Worm (Caenorhabditis elegans) whole organism, L3 larva: ENCODE data around the gene C30G7.4.

ENCODE experiments used
- elt-2 ChIP-seq: sonication (generic microtip); optimal IDR thresholded peaks from 2 replicates; lab custom pipeline; 2016; ENCODE audit warnings: missing genetic modification reagents, mild to moderate bottlenecking, missing genetic modification characterization, missing compliant biosample characterization
- fos-1 ChIP-seq: fragments of 150-350 bp; optimal IDR thresholded peaks from 2 replicates; lab custom pipeline; 2014; ENCODE audit warnings: missing biosample characterization, missing genetic modification characterization
- lin-15B ChIP-seq: fragments of 150-350 bp; optimal IDR thresholded peaks from 2 replicates; lab custom pipeline; 2014; ENCODE audit warnings: missing biosample characterization, missing genetic modification characterization
- nhr-12 ChIP-seq: fragments of 150-350 bp; optimal IDR thresholded peaks from 2 replicates; lab custom pipeline; 2014; ENCODE audit warnings: missing biosample characterization, missing genetic modification characterization
- unc-39 ChIP-seq: sonication (generic microtip); optimal IDR thresholded peaks from 4 replicates; lab custom pipeline; 2017; ENCODE audit warnings: missing biosample characterization, missing genetic modification characterization

DNA sequence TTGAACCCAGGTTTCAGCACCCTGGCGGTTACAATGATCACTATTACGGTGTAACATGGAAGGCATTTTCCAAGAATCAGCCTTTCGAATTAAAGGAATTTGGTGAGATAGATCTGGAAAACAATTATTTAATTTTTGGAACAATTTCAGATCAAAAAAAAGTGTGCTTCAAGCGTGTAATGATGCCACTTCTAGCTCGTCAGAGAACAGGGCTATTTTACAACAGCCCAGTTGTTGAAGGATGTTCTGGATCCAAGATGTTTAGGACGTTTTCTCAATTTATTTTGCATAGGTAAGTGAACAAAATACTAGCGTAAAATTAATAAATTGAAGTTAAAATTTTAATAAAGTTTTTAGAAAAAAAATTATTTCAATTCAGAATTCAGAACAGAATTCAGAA is 46.0 kb downstream of the C30G7.4 start:
- TF ChIP-seq fos-1 (tag; lab: Kevin White, UChicago), result no peak
- no peak for TF ChIP-seq lin-15B (tag; lab: Kevin White, UChicago)
- TF ChIP-seq nhr-12 (tag; lab: Kevin White, UChicago), result no peak
- TF ChIP-seq elt-2 (tag; lab: Kevin White, UChicago), result no peak
- TF ChIP-seq unc-39, result no peak
